Fruit fly (Drosophila melanogaster) whole organism: ENCODE results near the gene Teh3.

ENCODE experiments used
- EcR ChIP-seq, 2 experiments: fragments of >200 bp; optimal IDR thresholded peaks; 2 replicates each; lab custom pipeline; 2017; ENCODE audit warnings: missing biosample characterization in 2 of 2, missing genetic modification characterization in 2 of 2, missing genetic modification reagents in 2 of 2
- psq ChIP-seq: fragments of >200 bp; optimal IDR thresholded peaks from 2 replicates; lab custom pipeline; 2017

dm6 chr3L:4193730-4194649 lies 9.5 kb upstream of the Teh3 start, which contains the start of gene CG43367:
- TF ChIP-seq psq (lab: Kevin White, UChicago) (no peak), EcR (GFP tag; optimal IDR thresholded peaks at IDR 0.05; lab: Kevin White, UChicago) (no peak)
